Worm (Caenorhabditis elegans) whole organism, L4 larva: ENCODE data around the gene F14E5.8.

Experiments used
- F37D6.2 ChIP-seq: sonication (generic microtip); optimal IDR thresholded peaks from 2 replicates; lab custom pipeline; 2016; ENCODE audit warnings: mild to moderate bottlenecking, missing genetic modification characterization, missing compliant biosample characterization
- F44E2.7 ChIP-seq: fragments of 200-800 bp; sonication (Bioruptor generic); IDR thresholded peaks from 2 replicates; pipeline ENCODE4 v2.1.2; 2022; ENCODE audit warnings: missing genetic modification characterization, missing compliant biosample characterization
- R02D3.7 ChIP-seq: fragments of 150-350 bp; sonication (generic microtip); optimal IDR thresholded peaks from 3 replicates; lab custom pipeline; 2014; ENCODE audit warnings: missing biosample characterization, missing genetic modification characterization
- T26A8.4 ChIP-seq: fragments of 200-800 bp; sonication (Bioruptor generic); IDR thresholded peaks from 2 replicates; pipeline ENCODE4 v1.3.6; 2022; ENCODE audit warnings: missing genetic modification characterization, missing compliant biosample characterization
- Y48G9A.11 ChIP-seq: fragments of 200-800 bp; sonication (Bioruptor generic); IDR thresholded peaks from 2 replicates; pipeline ENCODE4 v1.3.6; 2022; ENCODE audit warnings: missing genetic modification reagents, missing genetic modification characterization, missing compliant biosample characterization
- ZK337.2 ChIP-seq: fragments of 200-800 bp; sonication (Bioruptor generic); IDR thresholded peaks from 2 replicates; pipeline ENCODE4 v1.3.6; 2022; ENCODE audit warnings: missing genetic modification reagents, missing genetic modification characterization, missing compliant biosample characterization
- aha-1 ChIP-seq: fragments of 150-350 bp; peaks from one replicate; lab custom pipeline; 2014; ENCODE audit warnings: missing biosample characterization, missing genetic modification characterization
- ceh-28 ChIP-seq: fragments of 150-350 bp; optimal IDR thresholded peaks from 2 replicates; lab custom pipeline; 2014; ENCODE audit warnings: missing biosample characterization, missing genetic modification reagents, missing genetic modification characterization
- ceh-62 ChIP-seq: sonication (generic microtip); optimal IDR thresholded peaks from 2 replicates; lab custom pipeline; 2017; ENCODE audit warnings: missing biosample characterization, missing genetic modification characterization
- cey-2 ChIP-seq: sonication (generic microtip); optimal IDR thresholded peaks from 3 replicates; lab custom pipeline; 2017; ENCODE audit warnings: missing genetic modification characterization, mild to moderate bottlenecking, missing compliant biosample characterization, antibody characterized with exemption, borderline replicate concordance; ENCODE audit not compliant: insufficient read depth
- daf-16 ChIP-seq, 3 experiments: sonication (generic microtip); optimal IDR thresholded peaks; 2 replicates each; lab custom pipeline; 2016 to 2017; ENCODE audit warnings: missing genetic modification characterization in 3 of 3, missing genetic modification reagents in 3 of 3, mild to moderate bottlenecking in 2 of 3, missing compliant biosample characterization in 2 of 3, missing biosample characterization in 1 of 3, moderate library complexity in 1 of 3
- daf-8 ChIP-seq: fragments of 200-800 bp; sonication (Bioruptor generic); IDR thresholded peaks from 2 replicates; pipeline ENCODE4 v1.3.6; 2022; ENCODE audit warnings: missing genetic modification characterization, missing compliant biosample characterization
- dmd-6 ChIP-seq: fragments of 200-800 bp; sonication (Bioruptor generic); IDR thresholded peaks from 2 replicates; pipeline ENCODE4 v1.3.6; 2022; ENCODE audit warnings: missing genetic modification reagents, missing genetic modification characterization, missing compliant biosample characterization
- dmd-8 ChIP-seq: fragments of 200-800 bp; sonication (Bioruptor generic); IDR thresholded peaks from 2 replicates; pipeline ENCODE4 v1.3.6; 2022; ENCODE audit warnings: missing genetic modification characterization, missing compliant biosample characterization
- egl-27 ChIP-seq: sonication (generic microtip); optimal IDR thresholded peaks from 3 replicates; lab custom pipeline; 2017; ENCODE audit warnings: missing biosample characterization, missing genetic modification reagents, missing genetic modification characterization
- egl-43 ChIP-seq: fragments of 200-800 bp; sonication (Bioruptor generic); IDR thresholded peaks from 2 replicates; pipeline ENCODE4 v1.3.6; 2022; ENCODE audit warnings: missing genetic modification reagents, missing genetic modification characterization, missing compliant biosample characterization
- gei-8 ChIP-seq: fragments of 200-800 bp; sonication (Bioruptor generic); optimal IDR thresholded peaks from 2 replicates; lab custom pipeline; 2018; ENCODE audit warnings: mild to moderate bottlenecking, missing genetic modification characterization, missing compliant biosample characterization
- hlh-11 ChIP-seq: fragments of 200-800 bp; sonication (Bioruptor generic); optimal IDR thresholded peaks from 2 replicates; lab custom pipeline; 2018; ENCODE audit warnings: mild to moderate bottlenecking, missing genetic modification characterization, missing compliant biosample characterization
- hlh-30 ChIP-seq: sonication (generic microtip); optimal IDR thresholded peaks from 2 replicates; lab custom pipeline; 2017; ENCODE audit warnings: antibody characterized with exemption, mild to moderate bottlenecking, missing genetic modification characterization, missing compliant biosample characterization; ENCODE audit not compliant: insufficient read depth
- jun-1 ChIP-seq: fragments of 150-350 bp; optimal IDR thresholded peaks from 2 replicates; lab custom pipeline; 2014; ENCODE audit warnings: missing biosample characterization, missing genetic modification reagents, missing genetic modification characterization
- lim-7 ChIP-seq: fragments of 200-800 bp; sonication (Bioruptor generic); IDR thresholded peaks from 2 replicates; pipeline ENCODE4 v1.3.6; 2022; ENCODE audit warnings: missing genetic modification characterization, missing compliant biosample characterization
- lin-29 ChIP-seq: fragments of 200-800 bp; sonication (Bioruptor generic); IDR thresholded peaks from 2 replicates; pipeline ENCODE4 v1.3.6; 2022; ENCODE audit warnings: missing genetic modification reagents, missing genetic modification characterization, missing compliant biosample characterization
- lin-39 ChIP-seq: fragments of 150-350 bp; optimal IDR thresholded peaks from 2 replicates; lab custom pipeline; 2014; ENCODE audit warnings: missing biosample characterization, missing genetic modification reagents, missing genetic modification characterization
- lsy-2 ChIP-seq, 2 experiments: fragments of 150-350 bp in 1 of 2; sonication (generic microtip) in 1 of 2; optimal IDR thresholded peaks; 2 replicates each; lab custom pipeline; 2014 to 2017; ENCODE audit warnings: missing biosample characterization in 2 of 2, missing genetic modification characterization in 2 of 2
- mdl-1 ChIP-seq, 2 experiments: fragments of 150-350 bp in 1 of 2; sonication (generic microtip) in 1 of 2; optimal IDR thresholded peaks; 2 replicates each; lab custom pipeline; 2014 to 2017; ENCODE audit warnings: missing biosample characterization in 2 of 2, missing genetic modification characterization in 2 of 2
- mdt-29 ChIP-seq: fragments of 200-800 bp; sonication (Bioruptor generic); IDR thresholded peaks from 2 replicates; pipeline ENCODE4 v1.3.6; 2022; ENCODE audit warnings: missing genetic modification reagents, missing genetic modification characterization, missing compliant biosample characterization
- mep-1 ChIP-seq: fragments of 150-350 bp; sonication (generic microtip); optimal IDR thresholded peaks from 3 replicates; lab custom pipeline; 2014; ENCODE audit warnings: missing biosample characterization, missing genetic modification characterization
- nhr-10 ChIP-seq: fragments of 150-350 bp; optimal IDR thresholded peaks from 2 replicates; lab custom pipeline; 2014; ENCODE audit warnings: missing biosample characterization, missing genetic modification characterization
- nhr-111 ChIP-seq: fragments of 200-800 bp; sonication (Bioruptor generic); optimal IDR thresholded peaks from 2 replicates; lab custom pipeline; 2018; ENCODE audit warnings: mild to moderate bottlenecking, missing genetic modification characterization, missing compliant biosample characterization
- nhr-237 ChIP-seq: sonication (generic microtip); optimal IDR thresholded peaks from 2 replicates; lab custom pipeline; 2017; ENCODE audit warnings: missing biosample characterization, missing genetic modification characterization
- nhr-25 ChIP-seq: sonication (generic microtip); optimal IDR thresholded peaks from 2 replicates; lab custom pipeline; 2017; ENCODE audit warnings: missing genetic modification characterization, mild to moderate bottlenecking, missing compliant biosample characterization, antibody characterized with exemption, moderate library complexity, borderline replicate concordance; ENCODE audit not compliant: insufficient read depth
- nhr-28 ChIP-seq: fragments of 150-350 bp; optimal IDR thresholded peaks from 2 replicates; lab custom pipeline; 2014; ENCODE audit warnings: missing biosample characterization, missing genetic modification characterization
- nhr-48 ChIP-seq: sonication (generic microtip); optimal IDR thresholded peaks from 2 replicates; lab custom pipeline; 2016; ENCODE audit warnings: mild to moderate bottlenecking, missing genetic modification characterization, missing compliant biosample characterization
- nhr-77 ChIP-seq: fragments of 150-350 bp; optimal IDR thresholded peaks from 2 replicates; lab custom pipeline; 2014; ENCODE audit warnings: missing biosample characterization, missing genetic modification characterization
- php-3 ChIP-seq: fragments of 200-800 bp; sonication (Bioruptor generic); IDR thresholded peaks from 2 replicates; pipeline ENCODE4 v1.3.6; 2022; ENCODE audit warnings: missing genetic modification reagents, missing genetic modification characterization, missing compliant biosample characterization
- set-16 ChIP-seq: fragments of 200-800 bp; sonication (Bioruptor generic); IDR thresholded peaks from 2 replicates; pipeline ENCODE4 v1.3.6; 2022; ENCODE audit warnings: missing genetic modification reagents, missing genetic modification characterization, missing compliant biosample characterization
- snpc-4 ChIP-seq: fragments of 150-350 bp; optimal IDR thresholded peaks from 2 replicates; lab custom pipeline; 2014; ENCODE audit warnings: missing biosample characterization, missing genetic modification characterization
- spr-1 ChIP-seq: sonication (generic microtip); optimal IDR thresholded peaks from 2 replicates; lab custom pipeline; 2016; ENCODE audit warnings: mild to moderate bottlenecking, missing genetic modification characterization, missing compliant biosample characterization
- spr-3 ChIP-seq: fragments of 200-800 bp; sonication (Bioruptor generic); optimal IDR thresholded peaks from 2 replicates; lab custom pipeline; 2018; ENCODE audit warnings: mild to moderate bottlenecking, missing genetic modification characterization, missing compliant biosample characterization
- tag-97 ChIP-seq: fragments of 200-800 bp; sonication (Bioruptor generic); IDR thresholded peaks from 2 replicates; pipeline ENCODE4 v1.3.6; 2022; ENCODE audit warnings: missing genetic modification characterization, missing compliant biosample characterization
- tra-1 ChIP-seq: fragments of 200-800 bp; sonication (Bioruptor generic); IDR thresholded peaks from 2 replicates; pipeline ENCODE4 v1.3.6; 2022; ENCODE audit warnings: missing genetic modification reagents, missing genetic modification characterization, missing compliant biosample characterization
- unc-62 ChIP-seq, 3 experiments: fragments of 150-350 bp in 1 of 3; sonication (generic microtip); optimal IDR thresholded peaks in 2 of 3; peaks in 1 of 3; 1 replicate in 1 of 3; 2 replicates in 2 of 3; lab custom pipeline; 2014 to 2017; ENCODE audit warnings: missing biosample characterization in 3 of 3, missing genetic modification characterization in 3 of 3, missing genetic modification reagents in 3 of 3, missing genotype in 1 of 3
- zip-2 ChIP-seq: fragments of 150-350 bp; optimal IDR thresholded peaks from 2 replicates; lab custom pipeline; 2014; ENCODE audit warnings: missing biosample characterization, missing genetic modification characterization
- ztf-7 ChIP-seq: fragments of 150-350 bp; optimal IDR thresholded peaks from 2 replicates; lab custom pipeline; 2014; ENCODE audit warnings: missing biosample characterization, missing genetic modification characterization

F14E5.8 gene

ce11 chrII:8440097-8440496, 20.2 kb downstream of the F14E5.8 start:
- TF ChIP-seq daf-16 (GFP tag; optimal IDR thresholded peaks at IDR 0.05; lab: Kevin White, UChicago) = no peak
- TF ChIP-seq daf-16 (tag; optimal IDR thresholded peaks at IDR 0.05; lab: Kevin White, UChicago) = no peak
- TF ChIP-seq mdl-1 (tag; optimal IDR thresholded peaks at IDR 0.05; lab: Kevin White, UChicago) = peak in 1 of 2 experiments; percentile 35
- TF ChIP-seq hlh-30 (tag; lab: Kevin White, UChicago) = peak; percentile 51
- no peak for TF ChIP-seq ceh-28
- no peak for TF ChIP-seq nhr-237 (tag; lab: Kevin White, UChicago)
- TF ChIP-seq R02D3.7 (tag; lab: Kevin White, UChicago) = no peak
- TF ChIP-seq hlh-11 = peak; percentile 11
- TF ChIP-seq nhr-77 (tag; lab: Kevin White, UChicago) = no peak
- TF ChIP-seq gei-8 (GFP tag; lab: Kevin White, UChicago) = no peak
- TF ChIP-seq cey-2 = no peak
- TF ChIP-seq nhr-111 (GFP tag; lab: Kevin White, UChicago) = no peak
- TF ChIP-seq dmd-6 (GFP tag; lab: Robert Waterston, UW) = peak; percentile 48; the same call in 1 of the 2 replicates
- TF ChIP-seq ztf-7 = no peak
- no peak for TF ChIP-seq T26A8.4 (GFP tag; lab: Robert Waterston, UW)
- TF ChIP-seq ZK337.2 (GFP tag; lab: Robert Waterston, UW) = no peak
- TF ChIP-seq lin-29 (GFP tag; lab: Robert Waterston, UW) = no peak
- peak; percentile 77 for TF ChIP-seq nhr-28 (tag; lab: Kevin White, UChicago)
- TF ChIP-seq egl-43 (GFP tag; lab: Robert Waterston, UW) = no peak
- TF ChIP-seq, all 104 proteins: peak for 5

- TF ChIP-seq nhr-28 (tag; lab: Kevin White, UChicago) = peak; percentile 97
- TF ChIP-seq aha-1 = peak; percentile 5
- no peak for TF ChIP-seq php-3
- TF ChIP-seq hlh-30 (tag; lab: Kevin White, UChicago) = peak; percentile 47
- peak; percentile 37 for TF ChIP-seq mep-1 (tag; lab: Kevin White, UChicago)
- no peak for TF ChIP-seq nhr-48 (tag; lab: Kevin White, UChicago)
- TF ChIP-seq tra-1 (GFP tag; lab: Robert Waterston, UW) = no peak
- no peak for TF ChIP-seq daf-8 (GFP tag; lab: Robert Waterston, UW)
- TF ChIP-seq dmd-6 (GFP tag; lab: Robert Waterston, UW) = peak; percentile 18; the same call in 1 of the 2 replicates
- TF ChIP-seq cey-2 = peak; percentile 57
- no peak for TF ChIP-seq R02D3.7 (tag; lab: Kevin White, UChicago)
- TF ChIP-seq snpc-4 (tag; lab: Kevin White, UChicago) = no peak
- peak; percentile 61 for TF ChIP-seq hlh-11
- peak in 1 of 2 experiments; percentile 9 for TF ChIP-seq lsy-2 (tag; optimal IDR thresholded peaks at IDR 0.05; lab: Kevin White, UChicago)
- peak in 1 of 2 experiments; percentile 67 for TF ChIP-seq mdl-1 (tag; optimal IDR thresholded peaks at IDR 0.05; lab: Kevin White, UChicago)
- peak; percentile 51 for TF ChIP-seq nhr-10 (tag; lab: Kevin White, UChicago)
- no peak for TF ChIP-seq F37D6.2 (tag; lab: Kevin White, UChicago)
- TF ChIP-seq jun-1 (tag; lab: Kevin White, UChicago) = no peak
- peak; percentile 34 for TF ChIP-seq nhr-25 (tag; lab: Kevin White, UChicago)
- no peak for TF ChIP-seq F44E2.7
- no peak for TF ChIP-seq mdt-29 (GFP tag; lab: Robert Waterston, UW)
- TF ChIP-seq nhr-77 (tag; lab: Kevin White, UChicago) = no peak
- TF ChIP-seq, all 104 proteins: peak for 11
These were observed 20.9 kb downstream of the F14E5.8 start for ce11 chrII:8440792-8441191.

- TF ChIP-seq mdt-29 (GFP tag; lab: Robert Waterston, UW) (peak; percentile 69; the same call in 1 of the 2 replicates), jun-1 (tag; lab: Kevin White, UChicago) (no peak), daf-8 (GFP tag; lab: Robert Waterston, UW) (peak; percentile 72; the same call in 1 of the 2 replicates), T26A8.4 (GFP tag; lab: Robert Waterston, UW) (peak; percentile 81), egl-27 (no peak), zip-2 (tag; lab: Kevin White, UChicago) (no peak), ztf-7 (peak; percentile 1), nhr-28 (tag; lab: Kevin White, UChicago) (no peak), Y48G9A.11 (peak; percentile 84), tag-97 (GFP tag; lab: Robert Waterston, UW) (no peak), php-3 (peak; percentile 77), spr-1 (tag; lab: Kevin White, UChicago) (peak; percentile 84), spr-3 (GFP tag; lab: Kevin White, UChicago) (peak; percentile 82), set-16 (no peak), dmd-8 (GFP tag; lab: Robert Waterston, UW) (peak; percentile 99), F37D6.2 (tag; lab: Kevin White, UChicago) (no peak), hlh-30 (tag; lab: Kevin White, UChicago) (no peak), ceh-62 (tag; lab: Kevin White, UChicago) (no peak), hlh-11 (peak; percentile 4), lim-7 (GFP tag; lab: Robert Waterston, UW) (peak; percentile 96), unc-62 (GFP tag; optimal IDR thresholded peaks at IDR 0.05 in 1 of 2; lab: Kevin White, UChicago) (no peak), unc-62 (tag; optimal IDR thresholded peaks at IDR 0.05; lab: Kevin White, UChicago) (no peak), lin-39 (tag; lab: Kevin White, UChicago) (no peak)
These were observed 21.6 kb downstream of the F14E5.8 start for ce11 chrII:8441519-8441918.
